Worm (Caenorhabditis elegans) whole organism, young adult: ENCODE measurements around the gene nlp-51.

Experiments
- cebp-1 ChIP-seq, 2 experiments: fragments of 200-800 bp in 1 of 2; sonication (Bioruptor generic) in 1 of 2; sonication (generic microtip) in 1 of 2; IDR thresholded peaks in 1 of 2; optimal IDR thresholded peaks in 1 of 2; 2 replicates each; pipeline versions ENCODE4 v1.3.6 to Lab custom; 2017 to 2022; ENCODE audit warnings: missing compliant biosample characterization in 2 of 2, missing genetic modification characterization in 2 of 2, mild to moderate bottlenecking in 1 of 2, missing genetic modification reagents in 1 of 2, moderate library complexity in 1 of 2
- chd-7 ChIP-seq: sonication (generic microtip); optimal IDR thresholded peaks from 2 replicates; lab custom pipeline; 2016; ENCODE audit warnings: mild to moderate bottlenecking, missing genetic modification characterization, moderate library complexity, missing compliant biosample characterization
- hmg-1.2 ChIP-seq: fragments of 200-800 bp; sonication (Bioruptor generic); IDR thresholded peaks from 2 replicates; pipeline ENCODE4 v1.3.6; 2022; ENCODE audit warnings: missing genetic modification reagents, missing genetic modification characterization, missing compliant biosample characterization
- lin-35 ChIP-seq, 3 experiments: fragments of 150-350 bp in 2 of 3; sonication (generic microtip) in 1 of 3; optimal IDR thresholded peaks; 2 replicates each; lab custom pipeline; 2014 to 2018; ENCODE audit warnings: missing biosample characterization in 3 of 3, missing genetic modification characterization in 3 of 3, missing genetic modification reagents in 3 of 3
- repo-1 ChIP-seq: sonication (generic microtip); optimal IDR thresholded peaks from 2 replicates; lab custom pipeline; 2017; ENCODE audit warnings: mild to moderate bottlenecking, missing genetic modification characterization, missing compliant biosample characterization

- peak in 1 of 3 experiments; percentile 78 for TF ChIP-seq lin-35 (GFP tag; optimal IDR thresholded peaks at IDR 0.05; lab: Kevin White, UChicago)
- no peak for TF ChIP-seq chd-7 (tag; lab: Kevin White, UChicago)
- 0 out of 2 replicates have a peak, but pooled peaks have one; percentile 8 for TF ChIP-seq hmg-1.2 (GFP tag; lab: Robert Waterston, UW)
- no peak for TF ChIP-seq repo-1 (tag; lab: Kevin White, UChicago)
- no peak for TF ChIP-seq cebp-1 (GFP tag; IDR thresholded peaks at IDR 0.05; lab: Robert Waterston, UW)
- TF ChIP-seq cebp-1 (tag; optimal IDR thresholded peaks at IDR 0.05; lab: Kevin White, UChicago): no peak
Measured at ce11 chrII:11290109-11290784, 29.2 kb downstream of the nlp-51 start, which contains the start of gene C47G2.3.
